Worm (Caenorhabditis elegans) whole organism, L4 larva: ENCODE measurements around the gene C44C1.6.

Experiments
- D1046.2 ChIP-seq: fragments of 200-800 bp; sonication (Bioruptor generic); IDR thresholded peaks from 2 replicates; pipeline ENCODE4 v1.3.6; 2022; ENCODE audit warnings: missing genetic modification characterization, missing compliant biosample characterization
- T20F7.1 ChIP-seq: fragments of 200-800 bp; sonication (Bioruptor generic); optimal IDR thresholded peaks from 2 replicates; lab custom pipeline; 2018; ENCODE audit warnings: mild to moderate bottlenecking, missing genetic modification characterization, missing compliant biosample characterization
- dmd-6 ChIP-seq: fragments of 200-800 bp; sonication (Bioruptor generic); IDR thresholded peaks from 2 replicates; pipeline ENCODE4 v1.3.6; 2022; ENCODE audit warnings: missing genetic modification reagents, missing genetic modification characterization, missing compliant biosample characterization
- fkh-10 ChIP-seq: fragments of 150-350 bp; optimal IDR thresholded peaks from 2 replicates; lab custom pipeline; 2014; ENCODE audit warnings: missing biosample characterization, missing genetic modification reagents, missing genetic modification characterization
- lir-3 ChIP-seq: sonication (generic microtip); optimal IDR thresholded peaks from 2 replicates; lab custom pipeline; 2016; ENCODE audit warnings: mild to moderate bottlenecking, missing genetic modification characterization, missing compliant biosample characterization
- lsy-2 ChIP-seq, 2 experiments: fragments of 150-350 bp in 1 of 2; sonication (generic microtip) in 1 of 2; optimal IDR thresholded peaks; 2 replicates each; lab custom pipeline; 2014 to 2017; ENCODE audit warnings: missing biosample characterization in 2 of 2, missing genetic modification characterization in 2 of 2
- mep-1 ChIP-seq: fragments of 150-350 bp; sonication (generic microtip); optimal IDR thresholded peaks from 3 replicates; lab custom pipeline; 2014; ENCODE audit warnings: missing biosample characterization, missing genetic modification characterization
- nhr-237 ChIP-seq: sonication (generic microtip); optimal IDR thresholded peaks from 2 replicates; lab custom pipeline; 2017; ENCODE audit warnings: missing biosample characterization, missing genetic modification characterization
- nhr-48 ChIP-seq: sonication (generic microtip); optimal IDR thresholded peaks from 2 replicates; lab custom pipeline; 2016; ENCODE audit warnings: mild to moderate bottlenecking, missing genetic modification characterization, missing compliant biosample characterization
- nhr-77 ChIP-seq: fragments of 150-350 bp; optimal IDR thresholded peaks from 2 replicates; lab custom pipeline; 2014; ENCODE audit warnings: missing biosample characterization, missing genetic modification characterization
- pha-4 ChIP-seq, 2 experiments: fragments of 150-350 bp in 1 of 2; fragments of 200-800 bp in 1 of 2; sonication (Bioruptor generic) in 1 of 2; IDR thresholded peaks in 1 of 2; optimal IDR thresholded peaks in 1 of 2; 2 replicates each; pipeline versions ENCODE4 v1.3.6 to Lab custom; 2014 to 2022; ENCODE audit warnings: missing genetic modification characterization in 2 of 2, missing genetic modification reagents in 2 of 2, missing biosample characterization in 1 of 2, missing compliant biosample characterization in 1 of 2
- pqm-1 ChIP-seq: sonication (generic microtip); optimal IDR thresholded peaks from 2 replicates; lab custom pipeline; 2017; ENCODE audit warnings: missing biosample characterization, missing genetic modification characterization
- ztf-11 ChIP-seq: fragments of 150-350 bp; optimal IDR thresholded peaks from 2 replicates; lab custom pipeline; 2014; ENCODE audit warnings: missing biosample characterization, missing genetic modification characterization

ce11 chrX:1005026-1005425 lies 35.0 kb upstream of the C44C1.6 start:
- TF ChIP-seq pha-4 (GFP tag; IDR thresholded peaks at IDR 0.05; lab: Robert Waterston, UW), result no peak
- TF ChIP-seq pha-4 (tag; optimal IDR thresholded peaks at IDR 0.05; lab: Kevin White, UChicago), result no peak
- no peak for TF ChIP-seq nhr-77 (tag; lab: Kevin White, UChicago)
- TF ChIP-seq ztf-11 (tag; lab: Kevin White, UChicago), result no peak
- no peak for TF ChIP-seq lir-3
- no peak for TF ChIP-seq T20F7.1
- no peak for TF ChIP-seq mep-1
- no peak for TF ChIP-seq nhr-48 (tag; lab: Kevin White, UChicago)
- no peak for TF ChIP-seq fkh-10
- no peak for TF ChIP-seq dmd-6 (GFP tag; lab: Robert Waterston, UW)
- no peak for TF ChIP-seq nhr-237 (tag; lab: Kevin White, UChicago)
- no peak for TF ChIP-seq D1046.2 (GFP tag; lab: Robert Waterston, UW)
- no peak for TF ChIP-seq lsy-2 (tag; optimal IDR thresholded peaks at IDR 0.05; lab: Kevin White, UChicago)
- TF ChIP-seq pqm-1, result no peak
